Worm (Caenorhabditis elegans) whole organism, young adult: ENCODE data around the gene jtr-1.

Experiments
- B0261.1 ChIP-seq: sonication (generic microtip); optimal IDR thresholded peaks from 2 replicates; lab custom pipeline; 2016; ENCODE audit warnings: mild to moderate bottlenecking, missing genetic modification characterization, moderate library complexity, missing compliant biosample characterization
- B0336.3 ChIP-seq: fragments of 200-800 bp; sonication (Bioruptor generic); IDR thresholded peaks from 2 replicates; pipeline ENCODE4 v1.3.6; 2022; ENCODE audit warnings: missing genetic modification characterization, missing compliant biosample characterization
- D2030.7 ChIP-seq: fragments of 200-800 bp; sonication (Bioruptor generic); IDR thresholded peaks from 2 replicates; pipeline ENCODE4 v1.3.6; 2022; ENCODE audit warnings: missing genetic modification reagents, missing genetic modification characterization, missing compliant biosample characterization
- F22D6.2 ChIP-seq: sonication (generic microtip); optimal IDR thresholded peaks from 2 replicates; lab custom pipeline; 2016; ENCODE audit warnings: mild to moderate bottlenecking, missing genetic modification characterization, missing compliant biosample characterization
- F23B12.7 ChIP-seq: sonication (generic microtip); optimal IDR thresholded peaks from 2 replicates; lab custom pipeline; 2017; ENCODE audit warnings: missing genetic modification characterization, mild to moderate bottlenecking, missing compliant biosample characterization, antibody characterized with exemption, moderate library complexity; ENCODE audit not compliant: insufficient read depth
- F33H1.4 ChIP-seq: fragments of 200-800 bp; sonication (Bioruptor generic); IDR thresholded peaks from 2 replicates; pipeline ENCODE4 v1.3.6; 2022; ENCODE audit warnings: missing genetic modification reagents, missing genetic modification characterization, missing compliant biosample characterization
- F37B4.10 ChIP-seq: fragments of 200-800 bp; sonication (Bioruptor generic); IDR thresholded peaks from 2 replicates; pipeline ENCODE4 v1.3.6; 2022; ENCODE audit warnings: missing genetic modification characterization, missing compliant biosample characterization
- F57A8.1 ChIP-seq: fragments of 200-800 bp; sonication (Bioruptor generic); optimal IDR thresholded peaks from 2 replicates; lab custom pipeline; 2018; ENCODE audit warnings: mild to moderate bottlenecking, missing genetic modification characterization, moderate library complexity, missing compliant biosample characterization
- K11D2.4 ChIP-seq: fragments of 200-800 bp; sonication (Bioruptor generic); IDR thresholded peaks from 2 replicates; pipeline ENCODE4 v1.3.6; 2022; ENCODE audit warnings: missing genetic modification reagents, missing genetic modification characterization, missing compliant biosample characterization
- K12H6.12 ChIP-seq: fragments of 200-800 bp; sonication (Bioruptor generic); optimal IDR thresholded peaks from 2 replicates; lab custom pipeline; 2018; ENCODE audit warnings: mild to moderate bottlenecking, missing genetic modification characterization, missing compliant biosample characterization
- Y67H2A.10 ChIP-seq: fragments of 200-800 bp; sonication (Bioruptor generic); conservative IDR thresholded peaks from 2 replicates; pipeline ENCODE4 v1.3.6; 2022; ENCODE audit warnings: missing genetic modification reagents, missing genetic modification characterization, missing compliant biosample characterization
- Y95B8A.8 ChIP-seq: fragments of 200-800 bp; sonication (Bioruptor generic); IDR thresholded peaks from 2 replicates; pipeline ENCODE4 v1.3.6; 2022; ENCODE audit warnings: missing genetic modification reagents, missing genetic modification characterization, missing compliant biosample characterization
- athp-1 ChIP-seq: sonication (generic microtip); optimal IDR thresholded peaks from 2 replicates; lab custom pipeline; 2017; ENCODE audit warnings: mild to moderate bottlenecking, missing genetic modification characterization, missing compliant biosample characterization
- attf-5 ChIP-seq: fragments of 200-800 bp; sonication (Bioruptor generic); optimal IDR thresholded peaks from 2 replicates; lab custom pipeline; 2018; ENCODE audit warnings: mild to moderate bottlenecking, missing genetic modification characterization, missing compliant biosample characterization
- bed-2 ChIP-seq: fragments of 200-800 bp; sonication (Bioruptor generic); IDR thresholded peaks from 2 replicates; pipeline ENCODE4 v1.3.6; 2022; ENCODE audit warnings: missing genetic modification reagents, missing genetic modification characterization, missing compliant biosample characterization
- cebp-2 ChIP-seq: fragments of 200-800 bp; sonication (Bioruptor generic); IDR thresholded peaks from 2 replicates; pipeline ENCODE4 v1.3.6; 2022; ENCODE audit warnings: missing genetic modification characterization, missing compliant biosample characterization
- ceh-100 ChIP-seq: fragments of 200-800 bp; sonication (Bioruptor generic); IDR thresholded peaks from 2 replicates; pipeline ENCODE4 v1.3.6; 2022; ENCODE audit warnings: missing genetic modification reagents, missing genetic modification characterization, missing compliant biosample characterization
- ceh-79 ChIP-seq: sonication (generic microtip); optimal IDR thresholded peaks from 2 replicates; lab custom pipeline; 2017; ENCODE audit warnings: mild to moderate bottlenecking, missing genetic modification characterization, missing compliant biosample characterization
- dox-1 ChIP-seq: fragments of 200-800 bp; sonication (Bioruptor generic); IDR thresholded peaks from 2 replicates; pipeline ENCODE4 v1.3.6; 2022; ENCODE audit warnings: missing genetic modification reagents, missing genetic modification characterization, missing compliant biosample characterization
- ekl-4 ChIP-seq: fragments of 200-800 bp; sonication (Bioruptor generic); IDR thresholded peaks from 2 replicates; pipeline ENCODE4 v1.3.6; 2022; ENCODE audit warnings: missing genetic modification reagents, missing genetic modification characterization, missing compliant biosample characterization
- fkh-3 ChIP-seq: sonication (generic microtip); optimal IDR thresholded peaks from 2 replicates; lab custom pipeline; 2016; ENCODE audit warnings: mild to moderate bottlenecking, missing genetic modification characterization, missing compliant biosample characterization
- gei-17 ChIP-seq: fragments of 200-800 bp; sonication (Bioruptor generic); optimal IDR thresholded peaks from 2 replicates; lab custom pipeline; 2018; ENCODE audit warnings: mild to moderate bottlenecking, missing genetic modification characterization, missing compliant biosample characterization
- him-1 ChIP-seq: sonication (generic microtip); optimal IDR thresholded peaks from 2 replicates; lab custom pipeline; 2016; ENCODE audit warnings: missing genotype, missing genetic modification reagents, missing genetic modification characterization, missing compliant biosample characterization
- hmg-1.2 ChIP-seq: fragments of 200-800 bp; sonication (Bioruptor generic); IDR thresholded peaks from 2 replicates; pipeline ENCODE4 v1.3.6; 2022; ENCODE audit warnings: missing genetic modification reagents, missing genetic modification characterization, missing compliant biosample characterization
- hmg-20 ChIP-seq: fragments of 200-800 bp; sonication (Bioruptor generic); IDR thresholded peaks from 2 replicates; pipeline ENCODE4 v1.3.6; 2022; ENCODE audit warnings: missing genetic modification reagents, missing genetic modification characterization, missing compliant biosample characterization
- let-607 ChIP-seq, 2 experiments: fragments of 200-800 bp in 1 of 2; sonication (Bioruptor generic) in 1 of 2; sonication (generic microtip) in 1 of 2; optimal IDR thresholded peaks; 2 replicates each; lab custom pipeline; 2016 to 2018; ENCODE audit warnings: mild to moderate bottlenecking in 2 of 2, missing compliant biosample characterization in 2 of 2, missing genetic modification characterization in 2 of 2, moderate library complexity in 2 of 2, missing genotype in 1 of 2
- lin-26 ChIP-seq: fragments of 200-800 bp; sonication (Bioruptor generic); IDR thresholded peaks from 2 replicates; pipeline ENCODE4 v1.3.6; 2022; ENCODE audit warnings: missing genetic modification reagents, missing genetic modification characterization, missing compliant biosample characterization
- lin-40 ChIP-seq: sonication (generic microtip); optimal IDR thresholded peaks from 2 replicates; lab custom pipeline; 2016; ENCODE audit warnings: missing genetic modification characterization, mild to moderate bottlenecking, missing compliant biosample characterization, missing genotype, missing genetic modification reagents
- lin-54 ChIP-seq: fragments of 200-800 bp; sonication (Bioruptor generic); optimal IDR thresholded peaks from 2 replicates; lab custom pipeline; 2018; ENCODE audit warnings: mild to moderate bottlenecking, missing genetic modification characterization, missing compliant biosample characterization
- lir-1 ChIP-seq: fragments of 200-800 bp; sonication (Bioruptor generic); conservative IDR thresholded peaks from 2 replicates; pipeline ENCODE4 v1.3.6; 2022; ENCODE audit warnings: missing genetic modification reagents, missing genetic modification characterization, missing compliant biosample characterization
- madf-10 ChIP-seq: sonication (generic microtip); optimal IDR thresholded peaks from 2 replicates; lab custom pipeline; 2016; ENCODE audit warnings: mild to moderate bottlenecking, missing genetic modification characterization, missing compliant biosample characterization
- madf-3 ChIP-seq: fragments of 200-800 bp; sonication (Bioruptor generic); IDR thresholded peaks from 2 replicates; pipeline ENCODE4 v1.3.6; 2022; ENCODE audit warnings: missing genetic modification reagents, missing genetic modification characterization, missing compliant biosample characterization
- madf-6 ChIP-seq: fragments of 200-800 bp; sonication (Bioruptor generic); IDR thresholded peaks from 2 replicates; pipeline ENCODE4 v1.3.6; 2022; ENCODE audit warnings: missing genetic modification reagents, missing genetic modification characterization, missing compliant biosample characterization
- mxl-1 ChIP-seq: sonication (generic microtip); optimal IDR thresholded peaks from 2 replicates; lab custom pipeline; 2016; ENCODE audit warnings: missing genetic modification characterization, missing compliant biosample characterization
- nfyb-1 ChIP-seq: fragments of 200-800 bp; sonication (Bioruptor generic); IDR thresholded peaks from 2 replicates; pipeline ENCODE4 v1.3.6; 2022; ENCODE audit warnings: missing genetic modification reagents, missing genetic modification characterization, missing compliant biosample characterization
- rec-8 ChIP-seq, 2 experiments: sonication (generic microtip); optimal IDR thresholded peaks; 2 replicates each; lab custom pipeline; 2016; ENCODE audit warnings: mild to moderate bottlenecking in 2 of 2, missing genetic modification characterization in 2 of 2, missing genetic modification reagents in 2 of 2, missing genotype in 2 of 2, missing biosample characterization in 1 of 2, missing compliant biosample characterization in 1 of 2, moderate library complexity in 1 of 2
- sdz-38 ChIP-seq: sonication (generic microtip); optimal IDR thresholded peaks from 2 replicates; lab custom pipeline; 2016; ENCODE audit warnings: missing genotype, missing genetic modification characterization, missing compliant biosample characterization
- snpc-4 ChIP-seq, 5 experiments: fragments of 150-350 bp in 1 of 5; sonication (generic microtip) in 4 of 5; optimal IDR thresholded peaks; 2 replicates each; lab custom pipeline; 2014 to 2018; ENCODE audit warnings: missing genetic modification characterization in 5 of 5, missing biosample characterization in 3 of 5, antibody characterized with exemption in 2 of 5, mild to moderate bottlenecking in 2 of 5, missing compliant biosample characterization in 2 of 5, missing genotype in 2 of 5, moderate library complexity in 2 of 5, missing genetic modification reagents in 1 of 5
- sptf-2 ChIP-seq: fragments of 200-800 bp; sonication (Bioruptor generic); optimal IDR thresholded peaks from 2 replicates; lab custom pipeline; 2018; ENCODE audit warnings: mild to moderate bottlenecking, missing genetic modification characterization, missing compliant biosample characterization
- tbp1 ChIP-seq: fragments of 200-800 bp; sonication (Bioruptor generic); optimal IDR thresholded peaks from 2 replicates; lab custom pipeline; 2018; ENCODE audit warnings: mild to moderate bottlenecking, missing genetic modification characterization, missing compliant biosample characterization
- unc-62 ChIP-seq: fragments of 150-350 bp; optimal IDR thresholded peaks from 2 replicates; lab custom pipeline; 2014; ENCODE audit warnings: missing biosample characterization, missing genetic modification reagents, missing genetic modification characterization
- xnd-1 ChIP-seq: sonication (generic microtip); optimal IDR thresholded peaks from 2 replicates; lab custom pipeline; 2016; ENCODE audit warnings: missing genotype, missing genetic modification reagents, missing genetic modification characterization, missing compliant biosample characterization
- zfh-2 ChIP-seq: fragments of 200-800 bp; sonication (Bioruptor generic); conservative IDR thresholded peaks from 2 replicates; pipeline ENCODE4 v1.3.6; 2022; ENCODE audit warnings: missing genetic modification reagents, missing genetic modification characterization, missing compliant biosample characterization

The jtr-1 gene

ce11 chrIV:1419795-1420509 is 777 bp upstream of the jtr-1 start, which contains the start of gene Y77E11A.7 (continued):
- TF ChIP-seq F57A8.1 (GFP tag; lab: Kevin White, UChicago) = no peak
- TF ChIP-seq B0261.1 (tag; lab: Kevin White, UChicago) = no peak
- TF ChIP-seq cebp-2 (GFP tag; lab: Robert Waterston, UW) = no peak
- no peak for TF ChIP-seq F22D6.2 (tag; lab: Kevin White, UChicago)
- no peak for TF ChIP-seq unc-62
- TF ChIP-seq ekl-4 (GFP tag; lab: Robert Waterston, UW) = peak; percentile 50; the same call in 1 of the 2 replicates
- TF ChIP-seq nfyb-1 (GFP tag; lab: Robert Waterston, UW) = peak; percentile 67; the same call in 1 of the 2 replicates
- peak; percentile 74 for TF ChIP-seq lin-40 (tag; lab: Kevin White, UChicago)
- peak; percentile 98 for TF ChIP-seq F33H1.4 (GFP tag; lab: Robert Waterston, UW)
- peak; percentile 98 for TF ChIP-seq madf-3 (GFP tag; lab: Robert Waterston, UW)
- peak; percentile 94 for TF ChIP-seq dox-1 (GFP tag; lab: Robert Waterston, UW)
- TF ChIP-seq F37B4.10 (GFP tag; lab: Robert Waterston, UW) = no peak
- peak; percentile 99 for TF ChIP-seq attf-5
- peak; percentile 77 for TF ChIP-seq madf-10 (tag; lab: Kevin White, UChicago)
- TF ChIP-seq Y95B8A.8 (GFP tag; lab: Robert Waterston, UW) = 0 out of 2 replicates have a peak, but pooled peaks have one; percentile 10
- no peak for TF ChIP-seq hmg-20
- TF ChIP-seq fkh-3 (tag; lab: Kevin White, UChicago) = no peak
- peak; percentile 70; the same call in 1 of the 2 replicates for TF ChIP-seq hmg-1.2 (GFP tag; lab: Robert Waterston, UW)
- no peak for TF ChIP-seq snpc-4 (GFP tag; optimal IDR thresholded peaks at IDR 0.05; lab: Kevin White, UChicago)
- peak in 2 of 4 experiments; percentile 42 to 57 for TF ChIP-seq snpc-4 (tag; optimal IDR thresholded peaks at IDR 0.05; lab: Kevin White, UChicago)
- TF ChIP-seq F23B12.7 = peak; percentile 52
- no peak for TF ChIP-seq ceh-79 (tag; lab: Kevin White, UChicago)
- no peak for TF ChIP-seq mxl-1 (tag; lab: Kevin White, UChicago)
- TF ChIP-seq D2030.7 = peak; percentile 73
- TF ChIP-seq ceh-100 (GFP tag; lab: Robert Waterston, UW) = no peak
- no peak for TF ChIP-seq sdz-38 (tag; lab: Kevin White, UChicago)
- TF ChIP-seq him-1 (tag; lab: Kevin White, UChicago) = peak; percentile 14
- 0 out of 2 replicates have a peak, but pooled peaks have one; percentile 29 for TF ChIP-seq lin-26 (GFP tag; lab: Robert Waterston, UW)
- peak; percentile 96 for TF ChIP-seq madf-6 (GFP tag; lab: Robert Waterston, UW)
- TF ChIP-seq xnd-1 (tag; lab: Kevin White, UChicago) = peak; percentile 92
- TF ChIP-seq let-607 (tag; optimal IDR thresholded peaks at IDR 0.05; lab: Kevin White, UChicago) = peak; percentile 17 to 38
- TF ChIP-seq lin-54 (GFP tag; lab: Kevin White, UChicago) = peak; percentile 68
- 0 out of 2 replicates have a peak, but pooled peaks have one; percentile 34 for TF ChIP-seq bed-2 (GFP tag; lab: Robert Waterston, UW)
- TF ChIP-seq Y67H2A.10 (GFP tag; lab: Robert Waterston, UW) = peak; percentile 61
- peak; percentile 94 for TF ChIP-seq K12H6.12
- peak in 1 of 2 experiments; percentile 3 for TF ChIP-seq rec-8 (tag; optimal IDR thresholded peaks at IDR 0.05; lab: Kevin White, UChicago)
- peak; percentile 4 for TF ChIP-seq gei-17 (GFP tag; lab: Kevin White, UChicago)
- peak; percentile 61; the same call in 1 of the 2 replicates for TF ChIP-seq K11D2.4
- peak; percentile 1 for TF ChIP-seq tbp1 (GFP tag; lab: Kevin White, UChicago)
- peak; percentile 71 for TF ChIP-seq B0336.3 (GFP tag; lab: Robert Waterston, UW)
- peak; percentile 26 for TF ChIP-seq athp-1 (tag; lab: Kevin White, UChicago)
- TF ChIP-seq lir-1 (GFP tag; lab: Robert Waterston, UW) = peak; percentile 42; the same call in 1 of the 2 replicates
- peak; percentile 58 for TF ChIP-seq sptf-2 (GFP tag; lab: Kevin White, UChicago)
- peak; percentile 98 for TF ChIP-seq zfh-2 (GFP tag; lab: Robert Waterston, UW)
